Worm (Caenorhabditis elegans): ENCODE data around the gene srh-89.

DNA sequence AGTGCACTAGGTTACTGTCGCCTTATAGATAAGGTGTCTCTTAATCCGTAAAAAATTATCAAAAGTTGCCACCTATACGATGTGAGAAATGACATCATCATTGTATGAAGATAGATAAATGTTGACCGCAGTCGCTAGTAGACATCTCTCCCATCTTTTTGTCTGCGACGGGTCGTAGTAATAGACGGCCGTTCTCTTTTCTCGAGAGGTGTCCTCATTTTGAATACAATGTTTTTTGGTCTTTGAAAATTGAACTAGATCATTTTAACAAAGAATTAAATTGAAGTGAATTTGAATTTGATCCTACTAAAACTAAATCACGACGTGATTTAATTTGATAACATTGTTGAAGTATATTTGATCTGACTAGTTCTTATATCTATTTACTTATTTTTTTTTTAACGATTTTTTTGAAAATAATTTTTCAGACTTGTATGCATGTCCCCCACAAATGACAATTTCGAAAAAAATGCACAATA lies 44.0 kb upstream of the srh-89 start, which contains the start of the genes str-31 and nhr-172:
- TF ChIP-seq mab-5 (tag; optimal IDR thresholded peaks at IDR 0.05) (no peak), aly-2 (tag; optimal IDR thresholded peaks at IDR 0.05) (no peak), elt-3 (tag; optimal IDR thresholded peaks at IDR 0.05) (no peak), zag-1 (tag; optimal IDR thresholded peaks at IDR 0.05) (no peak), lin-11 (tag; optimal IDR thresholded peaks at IDR 0.05) (no peak), fos-1 (tag; optimal IDR thresholded peaks at IDR 0.05) (no peak), blmp-1 (tag; optimal IDR thresholded peaks at IDR 0.05; ENCODE audit: insufficient read depth) (no peak), nhr-23 (tag; optimal IDR thresholded peaks at IDR 0.05) (no peak), snpc-4 (tag; optimal IDR thresholded peaks at IDR 0.05) (no peak), lin-39 (tag; optimal IDR thresholded peaks at IDR 0.05) (no peak), nhr-237 (tag; optimal IDR thresholded peaks at IDR 0.05) (no peak), ZK546.5 (tag; optimal IDR thresholded peaks at IDR 0.05) (no peak), unc-55 (GFP tag; optimal IDR thresholded peaks at IDR 0.05) (no peak)
